Fruit fly (Drosophila melanogaster) whole organism, larva: Measurements from ENCODE around the gene skl.

Experiments used
- noc ChIP-seq: fragments of 200-800 bp; sonication (Bioruptor generic); optimal IDR thresholded peaks from 3 replicates; lab custom pipeline; 2019; ENCODE audit warnings: missing biosample characterization, mild to moderate bottlenecking, missing genetic modification characterization, moderate library complexity

The skl gene

DNA sequence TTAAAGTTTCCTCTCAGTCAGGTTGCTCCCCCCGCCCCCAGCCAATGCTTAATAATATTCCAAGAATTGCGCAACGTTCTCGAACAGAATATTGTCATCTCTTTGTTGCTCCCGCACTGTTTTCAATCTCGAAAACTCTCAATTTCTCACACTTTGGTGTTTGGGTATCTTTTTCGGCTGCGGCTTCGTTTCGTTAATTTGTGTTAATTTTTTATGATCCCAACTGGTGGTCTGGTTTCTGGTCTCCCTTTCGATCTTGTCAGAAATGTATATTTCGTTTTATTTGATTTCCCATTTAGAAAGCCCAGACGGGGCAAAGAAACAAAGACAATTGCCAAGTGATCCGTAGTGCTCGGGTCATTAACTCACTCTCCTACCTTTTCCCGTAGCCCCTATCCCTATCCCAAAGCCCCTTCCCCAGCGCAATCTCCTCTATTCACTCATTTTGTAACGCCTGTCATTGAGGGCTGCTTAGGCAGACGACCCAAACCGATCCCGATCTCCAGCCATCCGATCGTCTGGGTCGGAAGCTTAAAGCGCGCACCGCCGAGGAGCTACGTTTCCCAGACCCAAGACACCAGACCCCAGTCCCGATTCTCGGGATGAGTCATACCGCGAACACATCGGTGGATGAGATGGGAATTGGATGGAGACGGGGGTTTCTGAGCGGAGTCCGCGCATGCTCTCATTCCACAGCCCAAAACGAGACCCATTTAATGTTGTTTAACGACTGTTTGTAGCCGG, 37.7 kb downstream of the skl start:
- TF ChIP-seq noc (tag; lab: Kevin White, UChicago): no peak

DNA sequence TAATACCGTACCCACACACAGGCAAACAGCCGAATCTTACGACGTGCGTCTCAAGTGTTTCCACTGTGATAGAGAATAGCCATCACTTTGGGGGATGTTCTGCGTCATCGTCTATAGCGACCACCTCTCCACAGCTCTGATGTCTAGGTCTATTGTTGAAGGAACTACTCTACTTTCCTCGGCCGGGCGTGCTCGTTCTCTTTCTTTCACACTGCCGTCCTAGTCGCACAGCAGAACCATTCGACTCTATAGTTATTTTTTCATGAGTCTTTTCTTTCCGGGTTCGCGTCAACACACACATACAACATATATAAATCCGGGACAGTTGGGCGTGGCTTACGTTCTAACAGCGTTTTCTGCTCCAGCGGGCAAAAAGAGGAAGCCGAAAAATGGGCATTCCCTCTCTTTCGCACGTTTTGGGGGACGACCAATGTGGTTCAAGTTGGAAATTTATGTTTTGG, 39.7 kb downstream of the skl start:
- no peak for TF ChIP-seq noc (tag; lab: Kevin White, UChicago)

DNA sequence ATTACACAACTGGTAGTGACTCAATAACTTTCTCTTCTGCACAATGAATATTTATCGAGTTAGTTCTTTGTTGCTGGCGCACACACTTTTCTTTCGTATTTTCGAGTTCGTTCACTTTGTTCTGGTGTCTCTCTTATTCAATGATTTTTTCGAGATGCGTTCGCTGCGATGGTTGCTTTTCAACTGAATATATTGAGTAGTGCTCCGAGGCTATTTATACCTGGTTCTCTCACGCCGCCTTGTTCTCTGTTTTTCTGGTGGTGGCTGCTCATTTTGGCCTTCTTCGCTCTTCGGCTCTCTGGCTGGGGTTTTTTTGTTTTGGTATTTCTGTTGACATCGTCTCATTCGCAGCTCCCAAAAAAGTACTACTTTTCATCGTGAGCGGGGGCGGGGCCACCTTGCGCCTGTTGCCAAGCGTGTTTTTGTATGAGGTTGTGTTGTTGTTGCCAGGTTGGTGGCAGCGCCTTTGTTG, 41.4 kb downstream of the skl start, which contains the start of gene rpr:
Gene rpr (minus strand): TSS at position 172 of the 472 bp plus-strand sequence.
- no peak for TF ChIP-seq noc (tag; lab: Kevin White, UChicago)
